Worm (Caenorhabditis elegans): Measurements from ENCODE around the gene F23H12.10.
A peak's percentile ranks its signal among the peaks of the same experiment; 100 is the strongest.

F23H12.10 gene

DNA sequence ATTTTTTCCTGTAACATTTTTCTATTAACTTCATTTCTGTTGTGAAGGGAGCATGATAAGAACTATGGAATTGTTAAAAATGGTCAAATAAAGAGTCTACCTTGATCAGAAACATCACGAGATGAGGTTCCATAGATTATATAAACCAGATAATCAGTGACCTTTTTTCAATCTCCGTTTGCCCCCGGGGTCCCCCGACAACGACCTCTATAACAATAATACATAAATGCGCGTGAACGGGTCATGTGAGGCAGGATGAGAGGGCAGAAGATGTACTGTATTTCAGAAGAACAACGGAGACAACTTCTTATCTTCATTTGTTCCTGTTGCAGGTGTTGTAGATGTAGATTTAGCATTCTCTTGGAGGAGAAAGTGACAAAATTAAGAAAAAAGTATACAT, 22.2 kb downstream of the F23H12.10 start:
- TF ChIP-seq elt-1 (tag; optimal IDR thresholded peaks at IDR 0.05; ENCODE audit: borderline replicate concordance, insufficient read depth) (peak; percentile 68), unc-62 (GFP tag; optimal IDR thresholded peaks at IDR 0.05) (no peak)

DNA sequence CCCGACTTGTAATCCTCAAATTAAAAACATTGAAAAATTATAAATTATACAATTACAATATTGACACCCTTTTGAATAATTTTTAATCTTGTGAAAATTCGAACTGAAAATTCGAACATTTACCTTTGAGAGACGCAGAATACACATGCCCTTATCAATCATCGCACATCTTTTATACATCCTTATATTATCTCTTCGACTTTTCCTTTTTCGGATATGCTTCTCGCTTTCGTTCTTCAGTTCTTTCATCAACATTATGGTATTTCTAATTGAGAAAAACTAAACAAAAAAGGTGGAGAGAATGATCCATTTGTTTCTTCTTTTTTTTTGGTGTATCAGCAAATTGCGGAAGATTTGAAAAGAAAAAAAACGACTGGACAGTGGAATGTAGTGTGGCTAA, 24.7 kb downstream of the F23H12.10 start:
- peak; percentile 53 for TF ChIP-seq blmp-1 (tag; optimal IDR thresholded peaks at IDR 0.05)
- peak; percentile 66 for TF ChIP-seq elt-1 (tag; optimal IDR thresholded peaks at IDR 0.05; ENCODE audit: borderline replicate concordance, insufficient read depth)
- TF ChIP-seq elt-3 (tag; optimal IDR thresholded peaks at IDR 0.05): peak; percentile 39
- no peak for TF ChIP-seq ceh-83 (GFP tag; optimal IDR thresholded peaks at IDR 0.05)

DNA sequence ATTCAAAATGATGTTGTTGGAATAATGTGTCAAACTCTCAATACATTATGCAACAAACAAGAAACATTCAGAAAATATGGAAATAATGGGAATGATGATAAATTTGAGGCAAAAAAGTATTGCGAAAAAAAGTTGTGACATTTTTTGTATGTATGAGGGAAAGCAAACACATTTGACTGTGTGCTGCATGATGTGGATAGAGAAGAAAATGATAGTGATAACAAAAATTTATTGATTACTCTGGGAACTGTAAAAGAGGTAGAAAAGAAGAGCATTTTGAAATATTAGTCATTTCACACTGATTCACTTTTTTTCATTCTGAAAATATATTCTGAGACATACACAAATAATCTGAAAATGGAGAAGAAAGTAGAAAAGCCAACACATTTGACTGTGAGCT, 26.2 kb downstream of the F23H12.10 start:
- TF ChIP-seq lin-13 (tag; optimal IDR thresholded peaks at IDR 0.05) (no peak), drap-1 (GFP tag; optimal IDR thresholded peaks at IDR 0.05) (no peak), mls-2 (tag; optimal IDR thresholded peaks at IDR 0.05) (no peak), unc-62 (GFP tag; optimal IDR thresholded peaks at IDR 0.05) (no peak), ham-2 (GFP tag; optimal IDR thresholded peaks at IDR 0.05) (no peak), lsy-2 (tag; optimal IDR thresholded peaks at IDR 0.05) (no peak)

DNA sequence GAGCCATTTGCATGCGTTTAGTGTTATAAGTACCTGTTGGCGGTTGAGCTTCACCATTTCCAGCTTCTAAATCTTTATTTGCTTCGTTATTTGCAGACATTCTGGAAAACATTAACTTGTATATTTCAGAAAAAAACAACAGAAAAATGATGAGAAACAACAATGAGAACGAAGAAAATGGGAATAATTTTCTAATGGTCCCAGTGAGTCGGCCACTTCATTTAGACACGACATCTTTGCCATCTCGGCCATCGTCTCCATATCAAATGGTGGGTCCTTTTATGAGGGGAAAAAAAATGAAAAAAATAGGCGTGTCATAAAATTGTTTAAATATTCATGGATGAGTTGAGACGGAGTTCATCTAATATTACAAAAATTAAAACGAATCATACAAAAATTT, 28.3 kb downstream of the F23H12.10 start, which contains the start of gene snb-2:
snb-2 (minus strand) TSS at position 101 of the 400 bp plus-strand sequence.
- no peak for TF ChIP-seq lsy-2 (tag; optimal IDR thresholded peaks at IDR 0.05)
- no peak for TF ChIP-seq mls-2 (tag; optimal IDR thresholded peaks at IDR 0.05)
- no peak for TF ChIP-seq ceh-83 (GFP tag; optimal IDR thresholded peaks at IDR 0.05)
- TF ChIP-seq M03D4.4 (tag; optimal IDR thresholded peaks at IDR 0.05): no peak
- TF ChIP-seq nhr-12 (tag; optimal IDR thresholded peaks at IDR 0.05): no peak
- TF ChIP-seq hlh-1 (tag; optimal IDR thresholded peaks at IDR 0.05): no peak
- no peak for TF ChIP-seq snpc-4 (tag; optimal IDR thresholded peaks at IDR 0.05)
- TF ChIP-seq tbx-8 (GFP tag; optimal IDR thresholded peaks at IDR 0.05): no peak
- no peak for TF ChIP-seq sptf-1 (tag; optimal IDR thresholded peaks at IDR 0.05)
- no peak for TF ChIP-seq mab-5 (tag; optimal IDR thresholded peaks at IDR 0.05)
- no peak for TF ChIP-seq lin-13 (tag; optimal IDR thresholded peaks at IDR 0.05)
- no peak for TF ChIP-seq unc-62 (GFP tag; optimal IDR thresholded peaks at IDR 0.05)
- no peak for TF ChIP-seq ceh-39 (tag; optimal IDR thresholded peaks at IDR 0.05)

DNA sequence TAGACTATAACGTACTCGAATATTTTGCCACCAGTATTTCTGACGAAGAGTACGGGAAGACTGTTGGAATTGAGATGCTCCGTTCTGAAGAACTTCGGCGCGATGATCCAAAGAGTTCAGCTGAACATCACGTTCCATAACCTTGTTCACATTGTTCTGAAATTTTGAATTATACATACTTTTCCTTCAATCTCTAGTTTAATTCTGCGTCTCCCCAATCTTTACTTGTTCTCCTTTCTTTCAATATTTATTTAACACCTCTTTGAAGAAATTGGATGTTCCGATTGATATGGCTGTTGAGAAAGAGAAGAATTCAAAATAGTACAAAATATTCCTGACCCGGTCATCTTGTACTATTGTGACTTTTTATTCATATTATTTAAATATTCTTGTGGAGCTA, 29.2 kb downstream of the F23H12.10 start, which contains the start of gene F23H12.3:
F23H12.3 (plus strand) TSS at position 301 of the 400 bp plus-strand sequence.
- TF ChIP-seq sptf-1 (tag; optimal IDR thresholded peaks at IDR 0.05) (no peak), ceh-39 (tag; optimal IDR thresholded peaks at IDR 0.05) (no peak), mls-2 (tag; optimal IDR thresholded peaks at IDR 0.05) (no peak), snpc-4 (tag; optimal IDR thresholded peaks at IDR 0.05) (no peak), bed-3 (GFP tag; optimal IDR thresholded peaks at IDR 0.05) (no peak), ces-1 (GFP tag; optimal IDR thresholded peaks at IDR 0.05) (no peak), zip-8 (tag; optimal IDR thresholded peaks at IDR 0.05) (no peak), lin-13 (tag; optimal IDR thresholded peaks at IDR 0.05) (no peak)

DNA sequence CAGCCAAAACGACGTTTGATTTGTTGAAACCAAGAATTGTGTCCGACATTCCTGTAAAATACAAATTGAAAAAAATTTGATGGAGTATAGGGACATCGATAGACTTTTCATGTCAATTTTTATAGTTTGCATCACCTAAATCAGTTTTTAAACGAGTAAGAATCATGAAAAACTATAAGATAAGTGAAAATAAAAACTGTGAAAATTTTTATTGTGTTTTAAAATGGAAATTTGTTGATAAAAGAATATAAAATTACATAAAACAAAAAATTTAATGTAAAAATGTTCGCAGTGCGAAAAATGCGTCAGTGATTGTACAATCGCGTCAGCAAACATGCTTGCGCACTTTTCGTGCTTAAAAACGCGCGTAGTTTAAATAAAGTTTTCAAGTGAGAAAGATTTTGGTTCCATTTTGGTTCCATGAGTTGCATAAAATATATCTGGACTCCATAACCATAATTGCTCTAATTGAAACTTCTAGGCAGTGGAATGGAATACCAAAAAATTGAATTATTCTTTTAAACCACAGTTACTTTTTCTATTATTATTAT, 30.6 kb downstream of the F23H12.10 start, which contains the start of gene tomm-20:
tomm-20 (minus strand) TSS at position 51 of the 551 bp plus-strand sequence.
- TF ChIP-seq lin-13 (tag; optimal IDR thresholded peaks at IDR 0.05) (peak; percentile 98), lsy-2 (tag; optimal IDR thresholded peaks at IDR 0.05) (peak; percentile 86), ceh-83 (GFP tag; optimal IDR thresholded peaks at IDR 0.05) (peak; percentile 58), nhr-2 (tag; optimal IDR thresholded peaks at IDR 0.05) (peak; percentile 31), M03D4.4 (tag; optimal IDR thresholded peaks at IDR 0.05) (peak; percentile 65), nhr-76 (tag; optimal IDR thresholded peaks at IDR 0.05) (no peak), unc-39 (tag; optimal IDR thresholded peaks at IDR 0.05) (no peak), nhr-28 (tag; optimal IDR thresholded peaks at IDR 0.05) (no peak), elt-3 (tag; optimal IDR thresholded peaks at IDR 0.05) (no peak), lin-32 (GFP tag; optimal IDR thresholded peaks at IDR 0.05) (no peak), hlh-1 (tag; optimal IDR thresholded peaks at IDR 0.05) (peak; percentile 32), ztf-11 (tag; optimal IDR thresholded peaks at IDR 0.05) (peak; percentile 24), elt-1 (tag; optimal IDR thresholded peaks at IDR 0.05; ENCODE audit: borderline replicate concordance, insufficient read depth) (peak; percentile 5), ces-1 (GFP tag; optimal IDR thresholded peaks at IDR 0.05) (peak; percentile 47), drap-1 (GFP tag; optimal IDR thresholded peaks at IDR 0.05) (peak; percentile 38), nhr-12 (tag; optimal IDR thresholded peaks at IDR 0.05) (no peak), unc-62 (GFP tag; optimal IDR thresholded peaks at IDR 0.05) (peak; percentile 50), nhr-237 (tag; optimal IDR thresholded peaks at IDR 0.05) (peak; percentile 94), mab-5 (tag; optimal IDR thresholded peaks at IDR 0.05) (no peak), snpc-4 (tag; optimal IDR thresholded peaks at IDR 0.05) (no peak), pha-4 (tag; optimal IDR thresholded peaks at IDR 0.05) (peak; percentile 77), unc-120 (tag; optimal IDR thresholded peaks at IDR 0.05; ENCODE audit: poor library complexity, severe bottlenecking) (peak; percentile 34), flh-1 (GFP tag; optimal IDR thresholded peaks at IDR 0.05) (no peak), mep-1 (tag; optimal IDR thresholded peaks at IDR 0.05) (peak; percentile 96), ceh-39 (tag; optimal IDR thresholded peaks at IDR 0.05) (peak; percentile 47), sptf-1 (tag; optimal IDR thresholded peaks at IDR 0.05) (peak; percentile 86), ceh-43 (GFP tag; optimal IDR thresholded peaks at IDR 0.05) (peak; percentile 58), sem-2 (GFP tag; optimal IDR thresholded peaks at IDR 0.05) (peak; percentile 26), blmp-1 (tag; optimal IDR thresholded peaks at IDR 0.05) (no peak), cnd-1 (tag; optimal IDR thresholded peaks at IDR 0.05) (peak; percentile 62), ham-2 (GFP tag; optimal IDR thresholded peaks at IDR 0.05) (no peak), tbx-8 (GFP tag; optimal IDR thresholded peaks at IDR 0.05) (no peak), bed-3 (GFP tag; optimal IDR thresholded peaks at IDR 0.05) (peak; percentile 30), zip-8 (tag; optimal IDR thresholded peaks at IDR 0.05) (no peak), mls-2 (tag; optimal IDR thresholded peaks at IDR 0.05) (peak; percentile 79)

All from whole organism, mixed stage, embryonic.